Fruit fly (Drosophila melanogaster): ENCODE data around the gene CG13083.

The CG13083 gene

dm6 chr2L:19519611-19520010, 32.3 kb downstream of the CG13083 start (continued):
- TF ChIP-seq CG10431 (GFP tag; optimal IDR thresholded peaks at IDR 0.05) (no peak), CkIIα-i1 (GFP tag; IDR thresholded peaks at IDR 0.05) (no peak), ewg (GFP tag; optimal IDR thresholded peaks at IDR 0.05) (peak; percentile 87), Poxn (GFP tag; IDR thresholded peaks at IDR 0.05) (no peak), CG13123 (GFP tag; optimal IDR thresholded peaks at IDR 0.05) (no peak), ham (GFP tag; IDR thresholded peaks at IDR 0.05) (no peak), bcd (GFP tag; optimal IDR thresholded peaks at IDR 0.05) (no peak), CG12299 (tag; optimal IDR thresholded peaks at IDR 0.05) (no peak), Jarid2 (GFP tag; optimal IDR thresholded peaks at IDR 0.05) (no peak), CG10366 (GFP tag; IDR thresholded peaks at IDR 0.05) (no peak), Mad (GFP tag; optimal IDR thresholded peaks at IDR 0.05) (no peak), PHDP (tag; optimal IDR thresholded peaks at IDR 0.05) (no peak), CG4404 (GFP tag; IDR thresholded peaks at IDR 0.05) (0 out of 2 replicates have a peak, but pooled peaks have one; percentile 15), yki (optimal IDR thresholded peaks at IDR 0.05) (no peak), vvl (GFP tag; IDR thresholded peaks at IDR 0.05) (no peak), CG3163 (GFP tag; optimal IDR thresholded peaks at IDR 0.05) (no peak), nmo (GFP tag; optimal IDR thresholded peaks at IDR 0.05) (no peak), fd64A (GFP tag; optimal IDR thresholded peaks at IDR 0.05) (no peak), sens (GFP tag) (no peak), zfh2 (GFP tag; optimal IDR thresholded peaks at IDR 0.05) (no peak), Hr39 (optimal IDR thresholded peaks at IDR 0.05) (no peak), crol (GFP tag; IDR thresholded peaks at IDR 0.05) (no peak), CG6272 (GFP tag; IDR thresholded peaks at IDR 0.05) (no peak), Atf6 (GFP tag; IDR thresholded peaks at IDR 0.05) (no peak), CG6791 (GFP tag; IDR thresholded peaks at IDR 0.05; ENCODE audit: partially characterized antibody) (no peak), CG6689 (GFP tag; IDR thresholded peaks at IDR 0.05) (no peak), HHEX (GFP tag; optimal IDR thresholded peaks at IDR 0.05) (no peak), CG17359 (tag; optimal IDR thresholded peaks at IDR 0.05) (no peak), peb (GFP tag; IDR thresholded peaks at IDR 0.05) (no peak), Pdp1 (GFP tag; optimal IDR thresholded peaks at IDR 0.05) (no peak), CG14860 (GFP tag; IDR thresholded peaks at IDR 0.05; ENCODE audit: partially characterized antibody) (no peak), Hsf (GFP tag; optimal IDR thresholded peaks at IDR 0.05) (no peak), vfl (GFP tag; optimal IDR thresholded peaks at IDR 0.05) (no peak), CG17802 (tag; optimal IDR thresholded peaks at IDR 0.05) (no peak), sima (GFP tag; optimal IDR thresholded peaks at IDR 0.05) (no peak), CG34422 (GFP tag; IDR thresholded peaks at IDR 0.05) (0 out of 3 replicates have a peak, but pooled peaks have one; percentile 18), Dll (GFP tag; IDR thresholded peaks at IDR 0.05; ENCODE audit: partially characterized antibody) (no peak), CG14710 (tag; optimal IDR thresholded peaks at IDR 0.05) (no peak), Nf-YC (tag; optimal IDR thresholded peaks at IDR 0.05) (peak; percentile 13), ssp (GFP tag; IDR thresholded peaks at IDR 0.05) (no peak), Hey (tag; optimal IDR thresholded peaks at IDR 0.05) (no peak), CG2120 (GFP tag; optimal IDR thresholded peaks at IDR 0.05) (no peak), CG42726 (GFP tag; IDR thresholded peaks at IDR 0.05; ENCODE audit: partially characterized antibody) (no peak), CG12769 (tag; optimal IDR thresholded peaks at IDR 0.05) (no peak), chif (GFP tag; optimal IDR thresholded peaks at IDR 0.05) (no peak), gt (GFP tag; IDR thresholded peaks at IDR 0.05) (no peak), onecut (GFP tag; IDR thresholded peaks at IDR 0.05) (peak; percentile 19; the same call in 1 of the 2 replicates), CG13424 (tag; optimal IDR thresholded peaks at IDR 0.05) (no peak), CG9609 (GFP tag; optimal IDR thresholded peaks at IDR 0.05) (no peak), Kr (GFP tag; optimal IDR thresholded peaks at IDR 0.05) (no peak), Nf-YA (GFP tag; IDR thresholded peaks at IDR 0.05) (no peak), tap (tag; optimal IDR thresholded peaks at IDR 0.05) (no peak), seq (GFP tag; IDR thresholded peaks at IDR 0.05) (peak; percentile 52; the same call in 1 of the 2 replicates)

Measured in whole organism, embryonic.